Worm (Caenorhabditis elegans) whole organism, young adult: ENCODE results near the gene F55C12.2.

Experiments used
- B0261.1 ChIP-seq: sonication (generic microtip); optimal IDR thresholded peaks from 2 replicates; lab custom pipeline; 2016; ENCODE audit warnings: mild to moderate bottlenecking, missing genetic modification characterization, moderate library complexity, missing compliant biosample characterization
- C17E4.6 ChIP-seq: fragments of 200-800 bp; sonication (Bioruptor generic); IDR thresholded peaks from 2 replicates; pipeline ENCODE4 v1.3.6; 2022; ENCODE audit warnings: missing genetic modification reagents, missing genetic modification characterization, missing compliant biosample characterization
- D2030.7 ChIP-seq: fragments of 200-800 bp; sonication (Bioruptor generic); IDR thresholded peaks from 2 replicates; pipeline ENCODE4 v1.3.6; 2022; ENCODE audit warnings: missing genetic modification reagents, missing genetic modification characterization, missing compliant biosample characterization
- F52B5.7 ChIP-seq: sonication (generic microtip); optimal IDR thresholded peaks from 2 replicates; lab custom pipeline; 2016; ENCODE audit warnings: mild to moderate bottlenecking, missing genetic modification characterization, missing compliant biosample characterization
- K12H6.12 ChIP-seq: fragments of 200-800 bp; sonication (Bioruptor generic); optimal IDR thresholded peaks from 2 replicates; lab custom pipeline; 2018; ENCODE audit warnings: mild to moderate bottlenecking, missing genetic modification characterization, missing compliant biosample characterization
- T07F8.4 ChIP-seq: sonication (generic microtip); optimal IDR thresholded peaks from 2 replicates; lab custom pipeline; 2016; ENCODE audit warnings: mild to moderate bottlenecking, missing genetic modification characterization, moderate library complexity, missing compliant biosample characterization
- Y67H2A.10 ChIP-seq: fragments of 200-800 bp; sonication (Bioruptor generic); conservative IDR thresholded peaks from 2 replicates; pipeline ENCODE4 v1.3.6; 2022; ENCODE audit warnings: missing genetic modification reagents, missing genetic modification characterization, missing compliant biosample characterization
- Y95B8A.8 ChIP-seq: fragments of 200-800 bp; sonication (Bioruptor generic); IDR thresholded peaks from 2 replicates; pipeline ENCODE4 v1.3.6; 2022; ENCODE audit warnings: missing genetic modification reagents, missing genetic modification characterization, missing compliant biosample characterization
- akir-1 ChIP-seq: fragments of 200-800 bp; sonication (Bioruptor generic); optimal IDR thresholded peaks from 2 replicates; lab custom pipeline; 2018; ENCODE audit warnings: mild to moderate bottlenecking, missing genetic modification characterization, moderate library complexity, missing compliant biosample characterization
- aptf-3 ChIP-seq: fragments of 200-800 bp; sonication (Bioruptor generic); IDR thresholded peaks from 2 replicates; pipeline ENCODE4 v1.3.6; 2022; ENCODE audit warnings: missing genetic modification characterization, missing compliant biosample characterization
- attf-5 ChIP-seq: fragments of 200-800 bp; sonication (Bioruptor generic); optimal IDR thresholded peaks from 2 replicates; lab custom pipeline; 2018; ENCODE audit warnings: mild to moderate bottlenecking, missing genetic modification characterization, missing compliant biosample characterization
- ccch-3 ChIP-seq: fragments of 200-800 bp; sonication (Bioruptor generic); optimal IDR thresholded peaks from 2 replicates; lab custom pipeline; 2018; ENCODE audit warnings: mild to moderate bottlenecking, missing genetic modification characterization, missing compliant biosample characterization
- cebp-1 ChIP-seq, 2 experiments: fragments of 200-800 bp in 1 of 2; sonication (Bioruptor generic) in 1 of 2; sonication (generic microtip) in 1 of 2; IDR thresholded peaks in 1 of 2; optimal IDR thresholded peaks in 1 of 2; 2 replicates each; pipeline versions ENCODE4 v1.3.6 to Lab custom; 2017 to 2022; ENCODE audit warnings: missing compliant biosample characterization in 2 of 2, missing genetic modification characterization in 2 of 2, mild to moderate bottlenecking in 1 of 2, missing genetic modification reagents in 1 of 2, moderate library complexity in 1 of 2
- ceh-100 ChIP-seq: fragments of 200-800 bp; sonication (Bioruptor generic); IDR thresholded peaks from 2 replicates; pipeline ENCODE4 v1.3.6; 2022; ENCODE audit warnings: missing genetic modification reagents, missing genetic modification characterization, missing compliant biosample characterization
- ceh-27 ChIP-seq: fragments of 200-800 bp; sonication (Bioruptor generic); optimal IDR thresholded peaks from 2 replicates; lab custom pipeline; 2018; ENCODE audit warnings: mild to moderate bottlenecking, missing genetic modification characterization, moderate library complexity, missing compliant biosample characterization
- ceh-58 ChIP-seq: fragments of 200-800 bp; sonication (Bioruptor generic); IDR thresholded peaks from 2 replicates; pipeline ENCODE4 v1.3.6; 2022; ENCODE audit warnings: missing genetic modification characterization, missing compliant biosample characterization
- dox-1 ChIP-seq: fragments of 200-800 bp; sonication (Bioruptor generic); IDR thresholded peaks from 2 replicates; pipeline ENCODE4 v1.3.6; 2022; ENCODE audit warnings: missing genetic modification reagents, missing genetic modification characterization, missing compliant biosample characterization
- fkh-3 ChIP-seq: sonication (generic microtip); optimal IDR thresholded peaks from 2 replicates; lab custom pipeline; 2016; ENCODE audit warnings: mild to moderate bottlenecking, missing genetic modification characterization, missing compliant biosample characterization
- hmg-1.2 ChIP-seq: fragments of 200-800 bp; sonication (Bioruptor generic); IDR thresholded peaks from 2 replicates; pipeline ENCODE4 v1.3.6; 2022; ENCODE audit warnings: missing genetic modification reagents, missing genetic modification characterization, missing compliant biosample characterization
- lag-1 ChIP-seq: fragments of 200-800 bp; sonication (Bioruptor generic); IDR thresholded peaks from 2 replicates; pipeline ENCODE4 v1.3.6; 2022; ENCODE audit warnings: missing genetic modification reagents, missing genetic modification characterization, missing compliant biosample characterization
- lin-35 ChIP-seq, 3 experiments: fragments of 150-350 bp in 2 of 3; sonication (generic microtip) in 1 of 3; optimal IDR thresholded peaks; 2 replicates each; lab custom pipeline; 2014 to 2018; ENCODE audit warnings: missing biosample characterization in 3 of 3, missing genetic modification characterization in 3 of 3, missing genetic modification reagents in 3 of 3
- lir-1 ChIP-seq: fragments of 200-800 bp; sonication (Bioruptor generic); conservative IDR thresholded peaks from 2 replicates; pipeline ENCODE4 v1.3.6; 2022; ENCODE audit warnings: missing genetic modification reagents, missing genetic modification characterization, missing compliant biosample characterization
- lsl-1 ChIP-seq: fragments of 200-800 bp; sonication (Bioruptor generic); optimal IDR thresholded peaks from 2 replicates; lab custom pipeline; 2018; ENCODE audit warnings: mild to moderate bottlenecking, missing genetic modification characterization, moderate library complexity, missing compliant biosample characterization
- madf-3 ChIP-seq: fragments of 200-800 bp; sonication (Bioruptor generic); IDR thresholded peaks from 2 replicates; pipeline ENCODE4 v1.3.6; 2022; ENCODE audit warnings: missing genetic modification reagents, missing genetic modification characterization, missing compliant biosample characterization
- nfyb-1 ChIP-seq: fragments of 200-800 bp; sonication (Bioruptor generic); IDR thresholded peaks from 2 replicates; pipeline ENCODE4 v1.3.6; 2022; ENCODE audit warnings: missing genetic modification reagents, missing genetic modification characterization, missing compliant biosample characterization
- nhr-80 ChIP-seq: sonication (generic microtip); optimal IDR thresholded peaks from 2 replicates; lab custom pipeline; 2016; ENCODE audit warnings: missing genetic modification characterization, missing compliant biosample characterization
- pha-4 ChIP-seq: fragments of 150-350 bp; sonication (generic microtip); optimal IDR thresholded peaks from 2 replicates; lab custom pipeline; 2014; ENCODE audit warnings: missing biosample characterization, missing genetic modification reagents, missing genetic modification characterization
- rec-8 ChIP-seq, 2 experiments: sonication (generic microtip); optimal IDR thresholded peaks; 2 replicates each; lab custom pipeline; 2016; ENCODE audit warnings: mild to moderate bottlenecking in 2 of 2, missing genetic modification characterization in 2 of 2, missing genetic modification reagents in 2 of 2, missing genotype in 2 of 2, missing biosample characterization in 1 of 2, missing compliant biosample characterization in 1 of 2, moderate library complexity in 1 of 2
- sea-2 ChIP-seq: fragments of 200-800 bp; sonication (Bioruptor generic); IDR thresholded peaks from 2 replicates; pipeline ENCODE4 v1.3.6; 2022; ENCODE audit warnings: missing genetic modification characterization, missing compliant biosample characterization
- snpc-1.3 ChIP-seq: sonication (generic microtip); optimal IDR thresholded peaks from 2 replicates; lab custom pipeline; 2017; ENCODE audit warnings: missing genetic modification characterization, mild to moderate bottlenecking, missing compliant biosample characterization, antibody characterized with exemption, moderate library complexity, missing genotype, missing genetic modification reagents; ENCODE audit not compliant: insufficient read depth
- snpc-4 ChIP-seq, 5 experiments: fragments of 150-350 bp in 1 of 5; sonication (generic microtip) in 4 of 5; optimal IDR thresholded peaks; 2 replicates each; lab custom pipeline; 2014 to 2018; ENCODE audit warnings: missing genetic modification characterization in 5 of 5, missing biosample characterization in 3 of 5, antibody characterized with exemption in 2 of 5, mild to moderate bottlenecking in 2 of 5, missing compliant biosample characterization in 2 of 5, missing genotype in 2 of 5, moderate library complexity in 2 of 5, missing genetic modification reagents in 1 of 5
- tbx-9 ChIP-seq: sonication (generic microtip); optimal IDR thresholded peaks from 2 replicates; lab custom pipeline; 2016; ENCODE audit warnings: borderline replicate concordance, missing genetic modification characterization, inconsistent platforms, missing compliant biosample characterization
- unc-130 ChIP-seq: sonication (generic microtip); optimal IDR thresholded peaks from 2 replicates; lab custom pipeline; 2016; ENCODE audit warnings: missing genetic modification reagents, missing genetic modification characterization, missing compliant biosample characterization
- ztf-22 ChIP-seq: fragments of 200-800 bp; sonication (Bioruptor generic); optimal IDR thresholded peaks from 2 replicates; lab custom pipeline; 2018; ENCODE audit warnings: mild to moderate bottlenecking, missing genetic modification characterization, moderate library complexity, missing compliant biosample characterization
- ztf-26 ChIP-seq: sonication (generic microtip); optimal IDR thresholded peaks from 2 replicates; lab custom pipeline; 2017; ENCODE audit warnings: missing genetic modification characterization, missing compliant biosample characterization

Gene F55C12.2

ce11 chrII:5835146-5835545, 41.5 kb upstream of the F55C12.2 start:
- TF ChIP-seq tbx-9 (tag; lab: Kevin White, UChicago): no peak
- no peak for TF ChIP-seq T07F8.4

DNA sequence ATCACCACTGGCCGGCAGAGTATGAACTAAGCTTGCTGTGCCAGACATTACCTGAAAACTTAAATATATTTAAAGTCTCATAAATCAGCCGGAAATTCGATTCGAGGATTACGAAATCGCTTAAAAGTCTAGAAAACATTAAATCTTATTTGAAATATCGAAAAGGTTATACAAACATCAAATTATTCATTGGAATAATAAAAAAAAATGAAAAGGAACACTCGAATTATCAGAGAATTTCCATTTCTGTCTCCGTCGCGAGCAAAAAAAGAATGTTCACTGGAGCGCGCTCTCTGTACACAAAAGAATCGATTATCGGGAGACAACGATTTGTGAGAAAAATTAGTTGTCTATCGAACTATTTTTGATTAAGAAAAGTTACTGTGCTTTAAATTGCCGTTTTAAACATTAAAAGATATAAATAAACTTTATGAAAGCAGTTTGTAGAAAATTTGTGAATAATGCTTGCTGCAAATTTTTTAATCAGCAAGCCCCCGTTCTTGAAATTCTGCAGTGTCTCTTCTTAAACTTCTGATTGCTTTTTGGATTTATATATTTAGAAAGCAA, 40.4 kb upstream of the F55C12.2 start, which contains the start of gene fzo-1:
fzo-1 (minus strand) TSS at position 51 of the 567 bp plus-strand sequence.
- TF ChIP-seq lin-35 (GFP tag; optimal IDR thresholded peaks at IDR 0.05; lab: Kevin White, UChicago): no peak
- no peak for TF ChIP-seq D2030.7 (GFP tag; lab: Robert Waterston, UW)
- no peak for TF ChIP-seq nfyb-1 (GFP tag; lab: Robert Waterston, UW)
- TF ChIP-seq ceh-100: peak; percentile 91
- peak; percentile 18 for TF ChIP-seq K12H6.12 (tag; lab: Kevin White, UChicago)
- no peak for TF ChIP-seq pha-4 (tag; lab: Kevin White, UChicago)
- peak; percentile 48 for TF ChIP-seq unc-130 (GFP tag; lab: Kevin White, UChicago)
- peak; percentile 17; the same call in 1 of the 2 replicates for TF ChIP-seq hmg-1.2 (GFP tag; lab: Robert Waterston, UW)
- peak; percentile 1 for TF ChIP-seq attf-5 (GFP tag; lab: Kevin White, UChicago)
- no peak for TF ChIP-seq snpc-4 (GFP tag; optimal IDR thresholded peaks at IDR 0.05; lab: Kevin White, UChicago)
- TF ChIP-seq snpc-4 (tag; optimal IDR thresholded peaks at IDR 0.05; lab: Kevin White, UChicago): peak in 2 of 4 experiments; percentile 5 to 49
- peak; percentile 15 for TF ChIP-seq akir-1 (GFP tag; lab: Kevin White, UChicago)
- TF ChIP-seq ztf-22: no peak
- no peak for TF ChIP-seq cebp-1 (GFP tag; IDR thresholded peaks at IDR 0.05; lab: Robert Waterston, UW)
- peak; percentile 9 for TF ChIP-seq cebp-1 (tag; optimal IDR thresholded peaks at IDR 0.05; lab: Kevin White, UChicago)
- no peak for TF ChIP-seq rec-8 (tag; optimal IDR thresholded peaks at IDR 0.05; lab: Kevin White, UChicago)
- no peak for TF ChIP-seq lir-1
- TF ChIP-seq Y67H2A.10 (GFP tag; lab: Robert Waterston, UW): no peak
- peak; percentile 33 for TF ChIP-seq ceh-27 (GFP tag; lab: Kevin White, UChicago)
- TF ChIP-seq ccch-3 (GFP tag; lab: Kevin White, UChicago): no peak
- TF ChIP-seq B0261.1 (tag; lab: Kevin White, UChicago): no peak
- no peak for TF ChIP-seq ztf-26 (tag; lab: Kevin White, UChicago)
- TF ChIP-seq madf-3 (GFP tag; lab: Robert Waterston, UW): no peak
- TF ChIP-seq lsl-1 (GFP tag; lab: Kevin White, UChicago): no peak
- no peak for TF ChIP-seq F52B5.7 (tag; lab: Kevin White, UChicago)
- TF ChIP-seq fkh-3 (tag; lab: Kevin White, UChicago): no peak
- TF ChIP-seq lag-1 (GFP tag; lab: Robert Waterston, UW): no peak
- no peak for TF ChIP-seq sea-2 (GFP tag; lab: Robert Waterston, UW)
- TF ChIP-seq snpc-1.3 (tag; lab: Kevin White, UChicago): no peak
- no peak for TF ChIP-seq nhr-80 (tag; lab: Kevin White, UChicago)

ce11 chrII:5838453-5838852, 38.2 kb upstream of the F55C12.2 start, which contains the start of gene ZK1248.15:
TSS of gene ZK1248.15 (minus strand) at chrII:5838553.
- no peak for TF ChIP-seq C17E4.6 (GFP tag; lab: Robert Waterston, UW)
- TF ChIP-seq ceh-58: no peak
- no peak for TF ChIP-seq Y95B8A.8 (GFP tag; lab: Robert Waterston, UW)
- no peak for TF ChIP-seq pha-4 (tag; lab: Kevin White, UChicago)
- TF ChIP-seq dox-1: no peak
- no peak for TF ChIP-seq aptf-3 (GFP tag; lab: Robert Waterston, UW)
- no peak for TF ChIP-seq unc-130 (GFP tag; lab: Kevin White, UChicago)
